Worm (Caenorhabditis elegans) whole organism, L1 larva: ENCODE data around the gene clec-156.

ENCODE experiments used
- F16B12.6 ChIP-seq: fragments of 150-350 bp; optimal IDR thresholded peaks from 2 replicates; lab custom pipeline; 2014; ENCODE audit warnings: missing biosample characterization, missing genetic modification characterization
- ces-1 ChIP-seq: fragments of 150-350 bp; optimal IDR thresholded peaks from 2 replicates; lab custom pipeline; 2014; ENCODE audit warnings: missing biosample characterization, missing genetic modification reagents, missing genetic modification characterization
- fkh-4 ChIP-seq: sonication (generic microtip); optimal IDR thresholded peaks from 2 replicates; lab custom pipeline; 2016; ENCODE audit warnings: missing compliant biosample characterization, missing genetic modification characterization, borderline replicate concordance
- lin-14 ChIP-seq: fragments of 200-800 bp; sonication (Bioruptor generic); optimal IDR thresholded peaks from 2 replicates; lab custom pipeline; 2018; ENCODE audit warnings: mild to moderate bottlenecking, missing genetic modification characterization, moderate library complexity, missing compliant biosample characterization
- nhr-28 ChIP-seq: fragments of 150-350 bp; optimal IDR thresholded peaks from 2 replicates; lab custom pipeline; 2014; ENCODE audit warnings: missing biosample characterization, missing genetic modification characterization
- nhr-77 ChIP-seq: fragments of 150-350 bp; optimal IDR thresholded peaks from 2 replicates; lab custom pipeline; 2014; ENCODE audit warnings: missing biosample characterization, missing genetic modification characterization
- pax-3 ChIP-seq: fragments of 200-800 bp; sonication (Bioruptor generic); optimal IDR thresholded peaks from 2 replicates; lab custom pipeline; 2018; ENCODE audit warnings: mild to moderate bottlenecking, missing genetic modification characterization, moderate library complexity, missing compliant biosample characterization
- sox-4 ChIP-seq: sonication (generic microtip); optimal IDR thresholded peaks from 2 replicates; lab custom pipeline; 2016; ENCODE audit warnings: missing genetic modification characterization, missing compliant biosample characterization
- unc-62 ChIP-seq: fragments of 150-350 bp; optimal IDR thresholded peaks from 2 replicates; lab custom pipeline; 2014; ENCODE audit warnings: missing biosample characterization, missing genetic modification reagents, missing genetic modification characterization
- xbp-1 ChIP-seq: sonication (generic microtip); optimal IDR thresholded peaks from 2 replicates; lab custom pipeline; 2016; ENCODE audit warnings: missing genetic modification characterization, missing compliant biosample characterization

DNA sequence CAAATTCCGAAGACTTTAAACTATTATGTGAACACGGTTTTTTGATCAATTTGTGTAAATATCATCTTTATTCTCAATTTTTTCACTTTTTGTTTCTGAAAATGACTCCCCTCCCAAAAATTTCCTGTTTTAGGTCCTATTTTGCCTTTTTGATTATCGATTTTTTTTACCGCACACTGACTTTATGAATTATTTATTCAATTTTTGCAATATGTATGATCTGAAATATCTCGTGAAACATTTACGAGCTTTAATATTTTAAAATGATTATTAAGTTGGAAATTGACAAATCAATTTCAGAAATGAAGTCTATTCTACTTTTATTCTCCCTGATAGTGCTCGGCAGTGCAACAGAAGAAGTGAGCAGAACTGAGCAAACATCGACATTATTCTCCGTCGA is 37.4 kb upstream of the clec-156 start, which contains the start of gene C35D10.1:
- TF ChIP-seq fkh-4 (tag; lab: Kevin White, UChicago), result no peak
- no peak for TF ChIP-seq pax-3 (tag; lab: Kevin White, UChicago)
- TF ChIP-seq xbp-1 (tag; lab: Kevin White, UChicago), result no peak
- no peak for TF ChIP-seq nhr-77 (tag; lab: Kevin White, UChicago)
- TF ChIP-seq nhr-28, result no peak
- no peak for TF ChIP-seq lin-14 (GFP tag; lab: Kevin White, UChicago)
- TF ChIP-seq sox-4 (tag; lab: Kevin White, UChicago), result no peak
- TF ChIP-seq unc-62 (GFP tag; lab: Kevin White, UChicago), result no peak
- no peak for TF ChIP-seq ces-1 (GFP tag; lab: Kevin White, UChicago)
- no peak for TF ChIP-seq F16B12.6 (tag; lab: Kevin White, UChicago)
